Worm (Caenorhabditis elegans): ENCODE data around the gene Y70G10A.3.
A peak's percentile ranks its signal among the peaks of the same experiment; 100 is the strongest.

The Y70G10A.3 gene

ce11 chrIII:10206352-10206751, 32.6 kb upstream of the Y70G10A.3 start:
- TF ChIP-seq nhr-102 (tag; optimal IDR thresholded peaks at IDR 0.05) (no peak), unc-62 (GFP tag; optimal IDR thresholded peaks at IDR 0.05 in 1 of 2) (peak in 1 of 2 experiments; percentile 61), unc-62 (tag; optimal IDR thresholded peaks at IDR 0.05) (no peak)

DNA sequence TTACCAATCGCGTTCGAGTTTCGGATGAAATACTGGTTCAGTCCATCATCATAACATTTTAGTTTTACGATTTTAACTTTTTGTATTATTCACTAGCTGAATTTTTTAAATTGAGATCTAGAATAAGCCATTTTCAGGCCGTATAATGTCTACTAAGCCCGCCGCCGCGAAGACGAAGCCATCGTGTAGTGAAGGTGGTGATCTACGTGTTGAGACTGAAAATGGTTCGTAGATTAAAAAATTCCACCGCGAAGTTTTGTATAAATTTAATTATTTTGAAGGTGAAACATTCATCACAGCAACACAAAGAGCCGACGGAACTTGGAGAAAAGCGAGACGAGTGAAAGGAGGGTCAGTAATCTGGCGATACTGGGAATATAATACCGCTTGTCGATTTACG, 29.2 kb upstream of the Y70G10A.3 start, which contains the start of gene T20G5.9:
T20G5.9 (plus strand) TSS at position 138 of the 400 bp plus-strand sequence.
- TF ChIP-seq aly-2 (tag; optimal IDR thresholded peaks at IDR 0.05) (peak; percentile 37), daf-8 (GFP tag; IDR thresholded peaks at IDR 0.05) (no peak), set-16 (GFP tag; IDR thresholded peaks at IDR 0.05) (no peak), ceh-82 (tag; optimal IDR thresholded peaks at IDR 0.05) (no peak), nhr-48 (tag; optimal IDR thresholded peaks at IDR 0.05) (no peak), fos-1 (tag; optimal IDR thresholded peaks at IDR 0.05) (no peak), nhr-76 (tag; optimal IDR thresholded peaks at IDR 0.05) (no peak), lin-1 (GFP tag; IDR thresholded peaks at IDR 0.05) (no peak), lin-38 (GFP tag; IDR thresholded peaks at IDR 0.05) (peak; percentile 49), skn-1 (tag; optimal IDR thresholded peaks at IDR 0.05) (no peak), egl-27 (tag; optimal IDR thresholded peaks at IDR 0.05) (no peak), hlh-11 (tag; optimal IDR thresholded peaks at IDR 0.05) (no peak), ceh-28 (tag; optimal IDR thresholded peaks at IDR 0.05) (no peak), ZK546.5 (tag; optimal IDR thresholded peaks at IDR 0.05) (no peak), mdt-29 (GFP tag; IDR thresholded peaks at IDR 0.05) (no peak), attf-4 (tag; optimal IDR thresholded peaks at IDR 0.05) (no peak), duxl-1 (tag; optimal IDR thresholded peaks at IDR 0.05; ENCODE audit: poor library complexity) (peak; percentile 3), Y75B8A.6 (GFP tag; IDR thresholded peaks at IDR 0.05) (no peak), daf-16 (GFP tag; optimal IDR thresholded peaks at IDR 0.05) (no peak), daf-16 (tag; optimal IDR thresholded peaks at IDR 0.05) (no peak), T26A8.4 (GFP tag; IDR thresholded peaks at IDR 0.05) (no peak), hlh-30 (tag; optimal IDR thresholded peaks at IDR 0.05; ENCODE audit: insufficient read depth) (no peak), ceh-62 (tag; optimal IDR thresholded peaks at IDR 0.05) (no peak), dmd-9 (GFP tag; IDR thresholded peaks at IDR 0.05) (no peak), vab-7 (GFP tag; IDR thresholded peaks at IDR 0.05) (no peak), zfp-3 (GFP tag; conservative IDR thresholded peaks at IDR 0.05) (no peak), php-3 (GFP tag; IDR thresholded peaks at IDR 0.05) (no peak), ctbp-1 (GFP tag; IDR thresholded peaks at IDR 0.05) (no peak), mes-2 (tag; optimal IDR thresholded peaks at IDR 0.05; ENCODE audit: poor library complexity, severe bottlenecking) (peak; percentile 18), nhr-102 (tag; optimal IDR thresholded peaks at IDR 0.05) (peak; percentile 12), lin-15B (tag; optimal IDR thresholded peaks at IDR 0.05) (no peak), Y105C5A.15 (GFP tag; IDR thresholded peaks at IDR 0.05) (no peak), D1046.2 (GFP tag; IDR thresholded peaks at IDR 0.05) (0 out of 2 replicates have a peak, but pooled peaks have one; percentile 50), nhr-42 (GFP tag; IDR thresholded peaks at IDR 0.05) (0 out of 2 replicates have a peak, but pooled peaks have one; percentile 15), nhr-28 (tag; optimal IDR thresholded peaks at IDR 0.05) (no peak), ztf-11 (tag; optimal IDR thresholded peaks at IDR 0.05) (no peak), ama-1 (optimal IDR thresholded peaks at IDR 0.05) (peak; percentile 53), snpc-1.2 (GFP tag; IDR thresholded peaks at IDR 0.05) (no peak), F10B5.3 (tag; optimal IDR thresholded peaks at IDR 0.05) (no peak), hif-1 (tag; optimal IDR thresholded peaks at IDR 0.05) (no peak), lir-3 (tag; optimal IDR thresholded peaks at IDR 0.05) (no peak)

Data from whole organism, L4 larva.